Fruit fly (Drosophila melanogaster) whole organism, embryonic: Measurements from ENCODE around the gene CG15043.
A peak's percentile ranks its signal among the peaks of the same experiment; 100 is the strongest.

Experiments used
- CG10959 ChIP-seq: fragments of 200-800 bp; sonication (Bioruptor generic); IDR thresholded peaks from 2 replicates; pipeline ENCODE4 v1.3.6; 2022; ENCODE audit warnings: missing biosample characterization, missing genetic modification characterization
- CG11247 ChIP-seq: fragments of 200-800 bp; sonication (Bioruptor generic); IDR thresholded peaks from 2 replicates; pipeline ENCODE4 v1.3.6; 2022; ENCODE audit warnings: missing biosample characterization, missing genetic modification characterization
- CG11696 ChIP-seq: fragments of 200-800 bp; sonication (Bioruptor generic); IDR thresholded peaks from 2 replicates; pipeline ENCODE4 v1.3.6; 2022; ENCODE audit warnings: missing biosample characterization, missing genetic modification characterization
- CG12744 ChIP-seq: fragments of 200-800 bp; sonication (Bioruptor generic); optimal IDR thresholded peaks from 2 replicates; lab custom pipeline; 2016; ENCODE audit warnings: missing biosample characterization, missing genetic modification characterization
- CG13287 ChIP-seq: fragments of 200-800 bp; sonication (Bioruptor generic); IDR thresholded peaks from 2 replicates; pipeline ENCODE4 v1.3.6; 2022; ENCODE audit warnings: missing biosample characterization, missing genetic modification characterization; ENCODE audit not compliant: partially characterized antibody
- CG13424 ChIP-seq: fragments of 200-800 bp; sonication (Bioruptor generic); optimal IDR thresholded peaks from 2 replicates; lab custom pipeline; 2019; ENCODE audit warnings: missing biosample characterization, mild to moderate bottlenecking, missing genetic modification characterization, moderate library complexity
- CG14014 ChIP-seq: fragments of 200-800 bp; sonication (Bioruptor generic); IDR thresholded peaks from 2 replicates; pipeline ENCODE4 v1.3.6; 2022; ENCODE audit warnings: missing biosample characterization, missing genetic modification characterization
- CG14050 ChIP-seq: fragments of 200-800 bp; sonication (Bioruptor generic); IDR thresholded peaks from 3 replicates; pipeline ENCODE4 v1.3.6; 2022; ENCODE audit warnings: missing biosample characterization, missing genetic modification characterization
- CG15073 ChIP-seq: fragments of 200-800 bp; sonication (Bioruptor generic); optimal IDR thresholded peaks from 2 replicates; lab custom pipeline; 2016; ENCODE audit warnings: missing biosample characterization, missing genetic modification characterization
- CG1602 ChIP-seq: fragments of 200-800 bp; sonication (Bioruptor generic); optimal IDR thresholded peaks from 3 replicates; lab custom pipeline; 2016; ENCODE audit warnings: missing biosample characterization, missing genetic modification characterization
- CG16779 ChIP-seq: fragments of 200-800 bp; sonication (Bioruptor generic); IDR thresholded peaks from 2 replicates; pipeline ENCODE4 v1.3.6; 2022; ENCODE audit warnings: missing biosample characterization, missing genetic modification characterization
- CG31224 ChIP-seq: fragments of 200-800 bp; sonication (Bioruptor generic); IDR thresholded peaks from 2 replicates; pipeline ENCODE4 v1.3.6; 2022; ENCODE audit warnings: missing biosample characterization, missing genetic modification characterization
- CG32772 ChIP-seq: fragments of 200-800 bp; sonication (Bioruptor generic); IDR thresholded peaks from 2 replicates; pipeline ENCODE4 v1.3.6; 2022; ENCODE audit warnings: missing biosample characterization, missing genetic modification characterization
- CG3407 ChIP-seq: fragments of 200-800 bp; sonication (Bioruptor generic); optimal IDR thresholded peaks from 2 replicates; lab custom pipeline; 2018; ENCODE audit warnings: missing biosample characterization, mild to moderate bottlenecking, missing genetic modification characterization
- CG4328 ChIP-seq: fragments of 200-800 bp; sonication (Bioruptor generic); optimal IDR thresholded peaks from 3 replicates; lab custom pipeline; 2017; ENCODE audit warnings: missing biosample characterization, missing genetic modification reagents, missing genetic modification characterization
- CG4707 ChIP-seq: fragments of 200-800 bp; sonication (Bioruptor generic); optimal IDR thresholded peaks from 2 replicates; lab custom pipeline; 2018; ENCODE audit warnings: missing biosample characterization, mild to moderate bottlenecking, missing genetic modification characterization, moderate library complexity
- CG5953 ChIP-seq: fragments of 200-800 bp; sonication (Bioruptor generic); IDR thresholded peaks from 2 replicates; pipeline ENCODE4 v1.3.6; 2022; ENCODE audit warnings: missing biosample characterization, missing genetic modification characterization
- CG6654 ChIP-seq: fragments of 200-800 bp; sonication (Bioruptor generic); optimal IDR thresholded peaks from 2 replicates; lab custom pipeline; 2017; ENCODE audit warnings: missing biosample characterization, mild to moderate bottlenecking, missing genetic modification characterization
- CG9817 ChIP-seq: fragments of 200-800 bp; sonication (Bioruptor generic); optimal IDR thresholded peaks from 2 replicates; lab custom pipeline; 2018; ENCODE audit warnings: missing biosample characterization, mild to moderate bottlenecking, missing genetic modification characterization, moderate library complexity
- CG9876 ChIP-seq: fragments of 200-800 bp; sonication (Bioruptor generic); optimal IDR thresholded peaks from 2 replicates; lab custom pipeline; 2016; ENCODE audit warnings: missing biosample characterization, missing genetic modification characterization
- CTCF ChIP-seq: fragments of 200-800 bp; sonication (Bioruptor generic); optimal IDR thresholded peaks from 2 replicates; lab custom pipeline; 2017; ENCODE audit warnings: missing biosample characterization, mild to moderate bottlenecking, missing genetic modification characterization, moderate library complexity
- Chrac-16 ChIP-seq: fragments of 200-800 bp; sonication (Bioruptor generic); optimal IDR thresholded peaks from 3 replicates; lab custom pipeline; 2016; ENCODE audit warnings: missing biosample characterization, missing genetic modification characterization
- CrebB ChIP-seq: fragments of 200-800 bp; sonication (Bioruptor generic); optimal IDR thresholded peaks from 3 replicates; lab custom pipeline; 2018; ENCODE audit warnings: missing biosample characterization, mild to moderate bottlenecking, missing genetic modification characterization
- Dref ChIP-seq: fragments of 200-800 bp; sonication (Bioruptor generic); IDR thresholded peaks from 2 replicates; pipeline ENCODE4 v1.3.6; 2022; ENCODE audit warnings: missing biosample characterization, missing genetic modification characterization
- E2f2 ChIP-seq: fragments of 200-800 bp; sonication (Bioruptor generic); IDR thresholded peaks from 2 replicates; pipeline ENCODE4 v1.3.6; 2022; ENCODE audit warnings: missing biosample characterization, missing genetic modification characterization
- Elba2 ChIP-seq: fragments of 200-800 bp; sonication (Bioruptor generic); optimal IDR thresholded peaks from 3 replicates; lab custom pipeline; 2016; ENCODE audit warnings: missing biosample characterization, missing genetic modification characterization
- Med ChIP-seq: fragments of 200-800 bp; sonication (Bioruptor generic); peaks from one replicate; lab custom pipeline; 2016; ENCODE audit warnings: missing biosample characterization, missing genetic modification characterization, mild to moderate bottlenecking, inconsistent platforms, moderate library complexity
- Oaz ChIP-seq: fragments of 200-800 bp; sonication (Bioruptor generic); IDR thresholded peaks from 2 replicates; pipeline ENCODE4 v1.3.6; 2022; ENCODE audit warnings: missing biosample characterization, missing genetic modification characterization
- Oli ChIP-seq: fragments of 200-800 bp; sonication (Bioruptor generic); optimal IDR thresholded peaks from 2 replicates; lab custom pipeline; 2018; ENCODE audit warnings: missing biosample characterization, mild to moderate bottlenecking, missing genetic modification characterization, moderate library complexity
- Ravus ChIP-seq: fragments of 200-800 bp; sonication (Bioruptor generic); IDR thresholded peaks from 2 replicates; pipeline ENCODE4 v1.3.6; 2022; ENCODE audit warnings: missing biosample characterization, missing genetic modification characterization
- Rx ChIP-seq: fragments of 200-800 bp; sonication (Bioruptor generic); IDR thresholded peaks from 2 replicates; pipeline ENCODE4 v1.3.6; 2022; ENCODE audit warnings: missing biosample characterization, missing genetic modification characterization
- Sox102F ChIP-seq: fragments of 200-800 bp; sonication (Bioruptor generic); optimal IDR thresholded peaks from 2 replicates; lab custom pipeline; 2018; ENCODE audit warnings: missing biosample characterization, mild to moderate bottlenecking, missing genetic modification characterization, moderate library complexity
- Usf ChIP-seq: fragments of 200-800 bp; sonication (Bioruptor generic); optimal IDR thresholded peaks from 2 replicates; lab custom pipeline; 2017; ENCODE audit warnings: missing genotype, missing biosample characterization, missing genetic modification characterization
- Xbp1 ChIP-seq: fragments of 200-800 bp; sonication (Bioruptor generic); optimal IDR thresholded peaks from 3 replicates; lab custom pipeline; 2016; ENCODE audit warnings: missing biosample characterization, mild to moderate bottlenecking, missing genetic modification characterization
- cad ChIP-seq: fragments of >200 bp; optimal IDR thresholded peaks from 2 replicates; lab custom pipeline; 2017; ENCODE audit warnings: missing biosample characterization, missing genetic modification characterization
- ci ChIP-seq: fragments of 200-800 bp; sonication (Bioruptor generic); IDR thresholded peaks from 3 replicates; pipeline ENCODE4 v1.3.6; 2022; ENCODE audit warnings: missing biosample characterization, missing genetic modification characterization
- dmrt11E ChIP-seq: fragments of 200-800 bp; sonication (Bioruptor generic); optimal IDR thresholded peaks from 3 replicates; lab custom pipeline; 2018; ENCODE audit warnings: missing biosample characterization, mild to moderate bottlenecking, missing genetic modification characterization, moderate library complexity
- fd102C ChIP-seq: fragments of 200-800 bp; sonication (Bioruptor generic); optimal IDR thresholded peaks from 2 replicates; lab custom pipeline; 2018; ENCODE audit warnings: missing biosample characterization, mild to moderate bottlenecking, missing genetic modification characterization, moderate library complexity
- ftz-f1 ChIP-seq: fragments of 200-800 bp; sonication (Bioruptor generic); optimal IDR thresholded peaks from 2 replicates; lab custom pipeline; 2016; ENCODE audit warnings: missing biosample characterization, missing genetic modification characterization
- gce ChIP-seq: fragments of 200-800 bp; sonication (Bioruptor generic); IDR thresholded peaks from 3 replicates; pipeline ENCODE4 v1.3.6; 2022; ENCODE audit warnings: missing biosample characterization, missing genetic modification characterization
- gem ChIP-seq: fragments of 200-800 bp; sonication (Bioruptor generic); optimal IDR thresholded peaks from 2 replicates; lab custom pipeline; 2019; ENCODE audit warnings: missing biosample characterization, mild to moderate bottlenecking, missing genetic modification characterization, moderate library complexity
- hkb ChIP-seq, 2 experiments: fragments of 200-800 bp in 1 of 2; fragments of >200 bp in 1 of 2; sonication (Bioruptor generic) in 1 of 2; IDR thresholded peaks in 1 of 2; optimal IDR thresholded peaks in 1 of 2; 2 replicates each; pipeline versions ENCODE4 v1.3.6 to Lab custom; 2017 to 2022; ENCODE audit warnings: missing biosample characterization in 1 of 2, missing genetic modification characterization in 1 of 2
- ken ChIP-seq: fragments of 200-800 bp; sonication (Bioruptor generic); IDR thresholded peaks from 3 replicates; pipeline ENCODE4 v1.3.6; 2022; ENCODE audit warnings: missing biosample characterization, missing genetic modification characterization
- knrl ChIP-seq: fragments of 200-800 bp; sonication (Bioruptor generic); IDR thresholded peaks from 3 replicates; pipeline ENCODE4 v1.3.6; 2022; ENCODE audit warnings: missing biosample characterization, missing genetic modification characterization; ENCODE audit not compliant: partially characterized antibody
- nmo ChIP-seq: fragments of 200-800 bp; sonication (Bioruptor generic); optimal IDR thresholded peaks from 2 replicates; lab custom pipeline; 2018; ENCODE audit warnings: missing biosample characterization, mild to moderate bottlenecking, missing genetic modification characterization, moderate library complexity
- pb ChIP-seq: fragments of 200-800 bp; sonication (Bioruptor generic); optimal IDR thresholded peaks from 3 replicates; lab custom pipeline; 2016; ENCODE audit warnings: missing biosample characterization, missing genetic modification characterization
- pfk ChIP-seq: fragments of 200-800 bp; sonication (Bioruptor generic); optimal IDR thresholded peaks from 2 replicates; lab custom pipeline; 2018; ENCODE audit warnings: missing biosample characterization, mild to moderate bottlenecking, missing genetic modification characterization, moderate library complexity
- sim ChIP-seq: fragments of 200-800 bp; sonication (Bioruptor generic); IDR thresholded peaks from 2 replicates; pipeline ENCODE4 v1.3.6; 2022; ENCODE audit warnings: missing biosample characterization, missing genetic modification characterization
- slbo ChIP-seq: fragments of 200-800 bp; sonication (Bioruptor generic); IDR thresholded peaks from 2 replicates; pipeline ENCODE4 v1.3.6; 2022; ENCODE audit warnings: missing biosample characterization, missing genetic modification characterization
- slp2 ChIP-seq: fragments of 200-800 bp; sonication (Bioruptor generic); optimal IDR thresholded peaks from 2 replicates; lab custom pipeline; 2016; ENCODE audit warnings: missing biosample characterization, missing genetic modification characterization
- z ChIP-seq: fragments of 200-800 bp; sonication (Bioruptor generic); IDR thresholded peaks from 3 replicates; pipeline ENCODE4 v1.3.6; 2022; ENCODE audit warnings: missing biosample characterization, missing genetic modification characterization
- zfh1 ChIP-seq: fragments of 200-800 bp; sonication (Bioruptor generic); IDR thresholded peaks from 3 replicates; pipeline ENCODE4 v1.3.6; 2022; ENCODE audit warnings: missing biosample characterization, missing genetic modification characterization

The CG15043 gene

DNA sequence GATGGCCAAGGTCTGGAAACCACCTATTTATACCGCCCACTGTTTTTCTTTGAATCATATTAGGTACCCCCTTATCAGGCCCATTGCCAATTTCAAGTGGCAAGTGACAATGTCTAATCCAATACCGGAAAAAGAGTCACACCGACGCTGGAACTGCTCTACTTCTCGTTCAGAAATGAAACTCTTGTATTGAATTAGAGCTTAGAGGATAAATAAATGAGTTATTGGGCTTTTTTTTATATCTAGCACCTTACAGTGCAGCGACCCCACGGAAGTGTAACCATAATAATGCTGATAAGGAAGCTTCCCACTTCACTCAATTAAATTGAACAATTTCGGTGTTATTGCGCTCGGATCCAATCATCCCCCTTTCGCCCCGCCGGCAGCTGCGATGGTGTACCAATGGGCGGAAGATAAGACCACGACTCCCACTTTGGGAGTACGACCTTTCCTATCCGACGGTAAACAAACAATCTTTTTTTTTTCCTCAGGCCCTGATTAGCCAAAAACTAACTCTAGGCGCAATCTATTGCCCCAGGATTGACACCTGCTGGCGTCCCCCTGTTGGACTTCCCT is at the start of gene CG15043 (continued):
- TF ChIP-seq knrl (no peak), Med (peak; percentile 84), CG11696 (GFP tag; lab: Robert Waterston, UW) (no peak), cad (GFP tag; lab: Kevin White, UChicago) (no peak), CTCF (GFP tag; lab: Kevin White, UChicago) (no peak), ci (no peak), pfk (GFP tag; lab: Kevin White, UChicago) (no peak), CG12744 (no peak), Usf (no peak), CG6654 (GFP tag; lab: Kevin White, UChicago) (no peak), CG31224 (GFP tag; lab: Robert Waterston, UW) (0 out of 2 replicates have a peak, but pooled peaks have one; percentile 31), slbo (GFP tag; lab: Robert Waterston, UW) (peak; percentile 71), CG10959 (GFP tag; lab: Robert Waterston, UW) (no peak), CG11247 (GFP tag; lab: Robert Waterston, UW) (no peak), Oli (tag; lab: Kevin White, UChicago) (no peak), CG15073 (GFP tag; lab: Kevin White, UChicago) (no peak), sim (GFP tag; lab: Robert Waterston, UW) (no peak), CG14014 (GFP tag; lab: Robert Waterston, UW) (no peak), CG13287 (GFP tag; lab: Robert Waterston, UW) (no peak), CG4328 (GFP tag; lab: Kevin White, UChicago) (no peak), Elba2 (GFP tag; lab: Kevin White, UChicago) (no peak), CG16779 (no peak), z (GFP tag; lab: Robert Waterston, UW) (no peak), Oaz (no peak), fd102C (GFP tag; lab: Kevin White, UChicago) (no peak), CG13424 (tag; lab: Kevin White, UChicago) (no peak), Xbp1 (GFP tag; lab: Kevin White, UChicago) (no peak), Ravus (GFP tag; lab: Robert Waterston, UW) (peak; percentile 6; the same call in 1 of the 2 replicates), CG5953 (no peak), dmrt11E (tag; lab: Kevin White, UChicago) (no peak), nmo (GFP tag; lab: Kevin White, UChicago) (peak; percentile 6), Rx (GFP tag; lab: Robert Waterston, UW) (no peak), CG14050 (GFP tag; lab: Robert Waterston, UW) (no peak), CG32772 (GFP tag; lab: Robert Waterston, UW) (no peak; the same call in 1 of the 2 replicates), CG9817 (tag; lab: Kevin White, UChicago) (no peak), slp2 (no peak), gce (GFP tag; lab: Robert Waterston, UW) (no peak), E2f2 (no peak), ftz-f1 (GFP tag; lab: Kevin White, UChicago) (no peak), Dref (no peak), hkb (optimal IDR thresholded peaks at IDR 0.05; lab: Kevin White, UChicago) (no peak), hkb (GFP tag; IDR thresholded peaks at IDR 0.05; lab: Robert Waterston, UW) (peak; percentile 57), Sox102F (no peak), CG4707 (GFP tag; lab: Kevin White, UChicago) (no peak), Chrac-16 (GFP tag; lab: Kevin White, UChicago) (no peak), CG1602 (GFP tag; lab: Kevin White, UChicago) (no peak), ken (GFP tag; lab: Robert Waterston, UW) (no peak), CG9876 (GFP tag; lab: Kevin White, UChicago) (no peak), CrebB (tag; lab: Kevin White, UChicago) (no peak), pb (GFP tag; lab: Kevin White, UChicago) (no peak), gem (tag; lab: Kevin White, UChicago) (no peak), CG3407 (no peak), zfh1 (GFP tag; lab: Robert Waterston, UW) (peak; percentile 49; the same call in 2 of the 3 replicates)
